Worm (Caenorhabditis elegans): ENCODE data around the gene F58F9.3.

ce11 chrIV:6271923-6272322 is 38.9 kb downstream of the F58F9.3 start, which contains the start of gene srv-31:
- no peak for TF ChIP-seq pha-4 (tag; optimal IDR thresholded peaks at IDR 0.05)
- no peak for TF ChIP-seq lsl-1 (GFP tag; optimal IDR thresholded peaks at IDR 0.05)
- TF ChIP-seq dpl-1 (GFP tag; optimal IDR thresholded peaks at IDR 0.05): no peak
- TF ChIP-seq ztf-26 (tag; optimal IDR thresholded peaks at IDR 0.05): no peak
- TF ChIP-seq tbp1 (GFP tag; optimal IDR thresholded peaks at IDR 0.05): no peak
- TF ChIP-seq F49E8.2 (tag; optimal IDR thresholded peaks at IDR 0.05; ENCODE audit: insufficient read depth): no peak
- no peak for TF ChIP-seq mxl-1 (tag; optimal IDR thresholded peaks at IDR 0.05)
- TF ChIP-seq Y95B8A.8 (GFP tag; IDR thresholded peaks at IDR 0.05): no peak
- no peak for TF ChIP-seq bed-1 (GFP tag; IDR thresholded peaks at IDR 0.05)
- no peak for TF ChIP-seq sptf-2 (GFP tag; optimal IDR thresholded peaks at IDR 0.05)
- TF ChIP-seq F37B4.10 (GFP tag; IDR thresholded peaks at IDR 0.05): no peak
